Fruit fly (Drosophila melanogaster) Kc167 (cell line): ENCODE results near the gene jb.

Experiments used
- h ChIP-seq: fragments of >200 bp; optimal IDR thresholded peaks from 3 replicates; lab custom pipeline; 2018; ENCODE audit warnings: missing external identifiers
- insv ChIP-seq: fragments of >200 bp; optimal IDR thresholded peaks from 3 replicates; lab custom pipeline; 2018; ENCODE audit warnings: missing external identifiers
- ttk ChIP-seq: sonication (Bioruptor generic); optimal IDR thresholded peaks from 2 replicates; lab custom pipeline; 2017; ENCODE audit warnings: missing external identifiers

dm6 chrX:20429482-20430204 is 39.0 kb upstream of the jb start, which contains the start of the genes CG11710 and mal:
- no peak for TF ChIP-seq insv
- TF ChIP-seq h (lab: Kevin White, UChicago), result no peak
- no peak for TF ChIP-seq ttk (lab: Kevin White, UChicago)
